Fruit fly (Drosophila melanogaster): ENCODE measurements around the gene CG42393.

The CG42393 gene

DNA sequence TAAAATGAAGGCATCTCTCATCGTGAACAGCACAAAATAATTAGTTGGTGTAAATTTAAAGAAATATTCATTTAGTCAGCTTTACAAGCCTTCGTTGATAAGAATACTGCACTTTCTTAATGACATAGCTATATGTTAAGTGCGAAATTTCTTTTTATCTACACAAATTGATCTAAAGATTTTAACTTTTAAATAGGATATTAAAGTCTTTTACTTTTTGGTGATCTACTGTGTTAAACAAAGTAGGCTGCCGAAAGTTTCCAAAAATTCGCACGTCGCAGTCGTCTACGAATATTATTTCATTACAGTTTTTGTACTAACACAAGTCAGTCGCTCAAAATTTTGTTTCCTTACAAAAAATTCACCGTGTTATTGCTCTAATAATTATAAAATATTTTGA lies at the start of gene CG42393:
Gene CG42393, plus strand, starts transcription at position 301 of the 400 bp plus-strand sequence.
- no peak for TF ChIP-seq CG6792 (GFP tag; optimal IDR thresholded peaks at IDR 0.05)
- no peak for TF ChIP-seq topi (GFP tag; optimal IDR thresholded peaks at IDR 0.05)
- TF ChIP-seq Sox15 (GFP tag; optimal IDR thresholded peaks at IDR 0.05), result no peak
- TF ChIP-seq spab (GFP tag; optimal IDR thresholded peaks at IDR 0.05), result no peak
- no peak for TF ChIP-seq Gug (GFP tag; IDR thresholded peaks at IDR 0.05)
- no peak for TF ChIP-seq CG32006 (GFP tag; optimal IDR thresholded peaks at IDR 0.05)
- no peak for TF ChIP-seq CG6163 (GFP tag; IDR thresholded peaks at IDR 0.05)
- no peak for TF ChIP-seq OdsH (GFP tag; optimal IDR thresholded peaks at IDR 0.05)
- TF ChIP-seq Smox (GFP tag; optimal IDR thresholded peaks at IDR 0.05), result no peak
- no peak for TF ChIP-seq lz (GFP tag; optimal IDR thresholded peaks at IDR 0.05)
- no peak for TF ChIP-seq CG10669 (GFP tag; optimal IDR thresholded peaks at IDR 0.05)
- no peak for TF ChIP-seq fd59A (GFP tag; optimal IDR thresholded peaks at IDR 0.05)

DNA sequence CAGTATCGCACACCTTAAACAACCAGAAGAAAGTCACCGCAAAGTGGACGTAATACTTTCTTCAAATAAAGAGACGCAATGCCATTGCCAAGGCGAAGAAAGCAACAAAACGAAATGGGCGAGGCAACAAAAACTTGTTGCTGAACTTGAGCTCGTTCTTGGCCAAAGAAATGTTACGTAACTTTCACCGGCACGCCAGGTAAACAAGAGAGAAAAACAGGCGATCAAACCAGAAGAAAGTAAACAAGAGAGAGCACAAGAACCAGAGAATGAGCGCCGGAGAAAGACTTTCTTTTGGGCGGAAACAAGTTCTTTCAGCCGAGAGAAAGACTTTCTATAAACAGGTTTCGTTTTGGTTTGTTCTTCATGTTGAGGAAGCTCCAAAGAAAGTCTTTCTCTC lies 49.3 kb upstream of the CG42393 start:
- TF ChIP-seq vri (GFP tag; optimal IDR thresholded peaks at IDR 0.05) (no peak), Lpt (GFP tag; optimal IDR thresholded peaks at IDR 0.05) (no peak), fkh (GFP tag; optimal IDR thresholded peaks at IDR 0.05) (peak; percentile 34), OdsH (GFP tag; optimal IDR thresholded peaks at IDR 0.05) (no peak), CG6854 (GFP tag; optimal IDR thresholded peaks at IDR 0.05) (peak; percentile 56), Eip75B (GFP tag; optimal IDR thresholded peaks at IDR 0.05) (peak; percentile 54), Blimp-1 (GFP tag; optimal IDR thresholded peaks at IDR 0.05) (peak; percentile 99), CG3919 (GFP tag; optimal IDR thresholded peaks at IDR 0.05) (no peak), Ets21C (GFP tag; optimal IDR thresholded peaks at IDR 0.05) (no peak), Sox102F (GFP tag; optimal IDR thresholded peaks at IDR 0.05) (peak; percentile 16), CG11762 (GFP tag; optimal IDR thresholded peaks at IDR 0.05; ENCODE audit: insufficient read depth) (no peak), esn (GFP tag; optimal IDR thresholded peaks at IDR 0.05) (peak; percentile 7), dac (GFP tag; optimal IDR thresholded peaks at IDR 0.05) (no peak), ss (GFP tag; optimal IDR thresholded peaks at IDR 0.05) (no peak), Smox (GFP tag; optimal IDR thresholded peaks at IDR 0.05) (no peak), CG4318 (GFP tag; optimal IDR thresholded peaks at IDR 0.05) (no peak), Hr38 (GFP tag; optimal IDR thresholded peaks at IDR 0.05) (no peak)

DNA sequence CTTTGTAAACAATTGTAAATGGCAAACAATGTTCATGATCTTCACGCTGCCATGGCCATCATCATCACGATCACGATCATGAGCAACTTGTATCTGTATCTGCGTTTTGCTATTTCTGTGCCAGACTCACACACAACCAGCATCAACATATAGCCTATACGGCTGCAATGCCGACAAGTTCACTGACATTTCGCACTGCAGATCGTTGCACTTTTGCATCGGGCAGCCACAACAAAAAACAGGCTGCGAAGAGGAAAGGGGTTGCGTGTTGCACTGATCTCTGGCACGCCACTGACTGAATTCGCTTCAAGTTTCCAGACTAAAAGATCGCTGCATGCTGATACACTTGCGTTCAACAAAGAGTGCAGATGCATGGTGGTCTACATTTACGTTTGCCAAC lies 48.8 kb upstream of the CG42393 start:
- no peak for TF ChIP-seq net (GFP tag; optimal IDR thresholded peaks at IDR 0.05)
- no peak for TF ChIP-seq CG6808 (GFP tag; optimal IDR thresholded peaks at IDR 0.05)
- TF ChIP-seq CG10631 (GFP tag; optimal IDR thresholded peaks at IDR 0.05), result no peak
- TF ChIP-seq Ets21C (GFP tag; optimal IDR thresholded peaks at IDR 0.05), result no peak
- TF ChIP-seq Sox14 (GFP tag; optimal IDR thresholded peaks at IDR 0.05), result peak; percentile 4
- TF ChIP-seq dsx (GFP tag; optimal IDR thresholded peaks at IDR 0.05; ENCODE audit: poor library complexity, severe bottlenecking), result peak; percentile 54
- no peak for TF ChIP-seq Sox102F (GFP tag; optimal IDR thresholded peaks at IDR 0.05)
- TF ChIP-seq CG3919 (GFP tag; optimal IDR thresholded peaks at IDR 0.05), result peak; percentile 0
- TF ChIP-seq svp (GFP tag), result peak; percentile 54
- TF ChIP-seq Ets96B (tag; optimal IDR thresholded peaks at IDR 0.05), result no peak
- no peak for TF ChIP-seq vri (GFP tag; optimal IDR thresholded peaks at IDR 0.05)
- TF ChIP-seq Lpt (GFP tag; optimal IDR thresholded peaks at IDR 0.05), result peak; percentile 70
- no peak for TF ChIP-seq spab (GFP tag; optimal IDR thresholded peaks at IDR 0.05)
- TF ChIP-seq esn (GFP tag; optimal IDR thresholded peaks at IDR 0.05), result no peak
- no peak for TF ChIP-seq eg (GFP tag; IDR thresholded peaks at IDR 0.05)
- peak; percentile 34 for TF ChIP-seq CG1621 (tag; optimal IDR thresholded peaks at IDR 0.05)
- TF ChIP-seq ss (GFP tag; optimal IDR thresholded peaks at IDR 0.05), result peak; percentile 39 to 96
- TF ChIP-seq fd59A (GFP tag; optimal IDR thresholded peaks at IDR 0.05), result no peak
- peak; percentile 64 for TF ChIP-seq Eip78C (GFP tag)

All from whole organism, prepupa.